Fruit fly (Drosophila melanogaster) whole organism, pupa: ENCODE results near the gene Pop5.

Source experiments
- CG10348 ChIP-seq: fragments of 200-800 bp; sonication (Bioruptor generic); IDR thresholded peaks from 2 replicates; pipeline ENCODE4 v1.3.6; 2022; ENCODE audit warnings: missing biosample characterization, missing genetic modification characterization
- CG12605 ChIP-seq: fragments of 200-800 bp; sonication (Bioruptor generic); IDR thresholded peaks from 2 replicates; pipeline ENCODE4 v1.3.6; 2022; ENCODE audit warnings: missing biosample characterization, missing genetic modification characterization
- CG13204 ChIP-seq: fragments of 200-800 bp; sonication (Bioruptor generic); optimal IDR thresholded peaks from 2 replicates; lab custom pipeline; 2018; ENCODE audit warnings: missing biosample characterization, mild to moderate bottlenecking, missing genetic modification characterization, moderate library complexity
- CG14655 ChIP-seq: fragments of 200-800 bp; sonication (Bioruptor generic); optimal IDR thresholded peaks from 3 replicates; lab custom pipeline; 2017; ENCODE audit warnings: mild to moderate bottlenecking, missing biosample characterization, missing genetic modification reagents, missing genetic modification characterization
- CG15710 ChIP-seq: fragments of 200-800 bp; sonication (Bioruptor generic); optimal IDR thresholded peaks from 2 replicates; lab custom pipeline; 2018; ENCODE audit warnings: missing biosample characterization, mild to moderate bottlenecking, missing genetic modification characterization, moderate library complexity
- CG17806 ChIP-seq: fragments of 200-800 bp; sonication (Bioruptor generic); optimal IDR thresholded peaks from 2 replicates; lab custom pipeline; 2018; ENCODE audit warnings: missing biosample characterization, mild to moderate bottlenecking, missing genetic modification characterization, moderate library complexity
- CG32121 ChIP-seq: fragments of 200-800 bp; sonication (Bioruptor generic); IDR thresholded peaks from 2 replicates; pipeline ENCODE4 v1.3.6; 2022; ENCODE audit warnings: missing biosample characterization, missing genetic modification characterization
- CG34367 ChIP-seq: fragments of 200-800 bp; sonication (Bioruptor generic); optimal IDR thresholded peaks from 2 replicates; lab custom pipeline; 2018; ENCODE audit warnings: missing biosample characterization, mild to moderate bottlenecking, missing genetic modification characterization
- CG4496 ChIP-seq: fragments of 200-800 bp; sonication (Bioruptor generic); IDR thresholded peaks from 3 replicates; pipeline ENCODE4 v1.3.6; 2022; ENCODE audit warnings: missing biosample characterization, missing genetic modification characterization
- CG8159 ChIP-seq: fragments of 200-800 bp; sonication (Bioruptor generic); optimal IDR thresholded peaks from 3 replicates; lab custom pipeline; 2018; ENCODE audit warnings: missing biosample characterization, mild to moderate bottlenecking, missing genetic modification characterization, moderate library complexity
- CG8301 ChIP-seq: fragments of 200-800 bp; sonication (Bioruptor generic); optimal IDR thresholded peaks from 2 replicates; lab custom pipeline; 2018; ENCODE audit warnings: missing biosample characterization, mild to moderate bottlenecking, missing genetic modification characterization
- CG9948 ChIP-seq: fragments of 200-800 bp; sonication (Bioruptor generic); optimal IDR thresholded peaks from 2 replicates; lab custom pipeline; 2018; ENCODE audit warnings: missing biosample characterization, mild to moderate bottlenecking, missing genetic modification characterization, moderate library complexity
- D1 ChIP-seq: fragments of 200-800 bp; sonication (Bioruptor generic); optimal IDR thresholded peaks from 2 replicates; lab custom pipeline; 2018; ENCODE audit warnings: missing biosample characterization, mild to moderate bottlenecking, missing genetic modification characterization, moderate library complexity
- EcR ChIP-seq: fragments of 200-800 bp; sonication (Bioruptor generic); optimal IDR thresholded peaks from 3 replicates; lab custom pipeline; 2019; ENCODE audit warnings: missing biosample characterization, missing genetic modification characterization, mild to moderate bottlenecking, moderate library complexity, missing genetic modification reagents
- Ets98B ChIP-seq: fragments of 200-800 bp; sonication (Bioruptor generic); IDR thresholded peaks from 2 replicates; pipeline ENCODE4 v1.3.6; 2022; ENCODE audit warnings: missing biosample characterization, missing genetic modification characterization
- Pif1A ChIP-seq: fragments of 200-800 bp; sonication (Bioruptor generic); optimal IDR thresholded peaks from 3 replicates; lab custom pipeline; 2016; ENCODE audit warnings: missing biosample characterization, missing genetic modification characterization
- Pif1B ChIP-seq: fragments of 200-800 bp; sonication (Bioruptor generic); optimal IDR thresholded peaks from 3 replicates; lab custom pipeline; 2016; ENCODE audit warnings: missing biosample characterization, missing genetic modification characterization
- Snoo ChIP-seq: fragments of 200-800 bp; sonication (Bioruptor generic); optimal IDR thresholded peaks from 3 replicates; lab custom pipeline; 2017; ENCODE audit warnings: missing biosample characterization, mild to moderate bottlenecking, missing genetic modification characterization, inconsistent platforms
- fd96Ca ChIP-seq: fragments of 200-800 bp; sonication (Bioruptor generic); IDR thresholded peaks from 3 replicates; pipeline ENCODE4 v1.3.6; 2022; ENCODE audit warnings: missing biosample characterization, missing genetic modification characterization
- gl ChIP-seq: fragments of 200-800 bp; sonication (Bioruptor generic); optimal IDR thresholded peaks from 2 replicates; lab custom pipeline; 2018; ENCODE audit warnings: missing biosample characterization, mild to moderate bottlenecking, missing genetic modification characterization
- rn ChIP-seq: fragments of 200-800 bp; sonication (Bioruptor generic); IDR thresholded peaks from 2 replicates; pipeline ENCODE4 v1.3.6; 2022; ENCODE audit warnings: missing biosample characterization, missing genetic modification characterization

Gene Pop5

DNA sequence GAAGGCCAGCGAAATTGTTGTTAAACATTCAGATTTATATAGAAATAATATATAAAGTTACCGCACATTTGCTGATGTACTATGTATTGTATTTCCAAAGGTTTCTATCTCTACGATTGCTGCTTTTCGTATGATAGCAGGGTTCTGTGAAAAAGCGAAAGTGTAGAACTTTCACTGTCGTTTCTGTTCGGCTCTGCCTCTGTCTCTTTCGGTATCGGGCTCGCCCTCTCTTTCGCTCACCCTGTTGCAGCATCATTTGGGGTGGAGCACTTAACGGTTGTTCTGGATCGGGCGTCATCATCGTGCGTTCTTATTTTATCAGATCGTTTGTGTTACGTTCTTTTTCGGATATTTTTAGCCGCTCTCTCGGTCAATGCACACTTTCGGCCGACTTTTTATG, 11.5 kb downstream of the Pop5 start:
- TF ChIP-seq D1 (no peak), EcR (GFP tag; lab: Kevin White, UChicago) (no peak), Snoo (peak; percentile 32)

DNA sequence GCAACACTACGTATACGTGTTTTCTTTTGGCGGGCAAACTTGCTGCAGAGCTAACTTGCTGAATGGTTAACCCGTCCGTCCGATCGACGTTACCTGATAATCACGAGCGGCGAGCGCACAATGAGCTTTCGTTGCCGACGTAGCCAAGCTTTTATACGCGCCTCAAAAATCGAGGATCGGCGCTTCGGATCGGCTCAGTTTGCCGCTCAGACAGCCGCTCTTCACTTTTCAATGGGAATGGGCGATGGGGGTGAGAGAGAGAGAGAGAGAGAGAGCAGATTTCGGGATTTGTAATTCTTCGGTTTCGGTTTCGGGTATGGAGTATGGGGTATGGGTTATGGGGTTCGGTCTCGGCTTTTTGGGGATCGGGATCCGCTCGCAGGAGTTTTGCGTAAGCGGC, 12.9 kb downstream of the Pop5 start, which contains the start of gene Ilp8:
TSS of gene Ilp8 (minus strand) at position 110 of the 400 bp plus-strand sequence.
- no peak for TF ChIP-seq CG17806 (tag; lab: Kevin White, UChicago)
- TF ChIP-seq CG9948 (tag; lab: Kevin White, UChicago): no peak
- TF ChIP-seq CG4496 (GFP tag; lab: Robert Waterston, UW): 0 out of 3 replicates have a peak, but pooled peaks have one; percentile 36
- TF ChIP-seq CG12605 (GFP tag; lab: Robert Waterston, UW): no peak
- no peak for TF ChIP-seq CG8159 (tag; lab: Kevin White, UChicago)
- TF ChIP-seq EcR (GFP tag; lab: Kevin White, UChicago): no peak
- peak; percentile 12; the same call in 1 of the 2 replicates for TF ChIP-seq Ets98B (GFP tag; lab: Robert Waterston, UW)
- no peak for TF ChIP-seq Pif1B

DNA sequence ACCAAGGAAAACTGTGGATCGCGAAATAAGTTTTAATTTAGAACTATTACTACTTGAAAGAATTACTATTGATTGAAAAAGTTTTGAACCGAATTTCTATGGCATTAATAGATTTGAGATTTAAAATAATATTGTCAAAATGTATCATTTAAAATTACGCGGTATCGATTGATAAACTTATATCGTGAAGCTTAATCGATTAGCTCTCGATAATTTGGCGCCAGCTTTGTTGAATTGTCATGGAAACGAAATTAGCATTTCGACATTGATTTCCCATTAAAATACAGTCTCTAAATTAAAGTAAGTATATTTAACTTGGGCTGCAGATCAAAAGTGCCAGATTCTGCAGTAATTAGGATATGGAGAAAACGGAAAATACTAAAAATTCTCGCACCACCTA, 17.5 kb downstream of the Pop5 start, which contains the start of gene CG7730:
TSS of gene CG7730 (plus strand) at position 206 of the 400 bp plus-strand sequence.
- TF ChIP-seq CG9948 (tag; lab: Kevin White, UChicago): no peak
- no peak for TF ChIP-seq CG12605 (GFP tag; lab: Robert Waterston, UW)
- no peak for TF ChIP-seq Ets98B (GFP tag; lab: Robert Waterston, UW)
- TF ChIP-seq CG10348: no peak
- TF ChIP-seq fd96Ca (GFP tag; lab: Robert Waterston, UW): no peak
- no peak for TF ChIP-seq CG8301 (tag; lab: Kevin White, UChicago)
- no peak for TF ChIP-seq CG4496 (GFP tag; lab: Robert Waterston, UW)
- no peak for TF ChIP-seq D1
- TF ChIP-seq CG17806 (tag; lab: Kevin White, UChicago): no peak
- no peak for TF ChIP-seq CG34367 (tag; lab: Kevin White, UChicago)
- no peak for TF ChIP-seq EcR (GFP tag; lab: Kevin White, UChicago)
- TF ChIP-seq Pif1A: no peak
- TF ChIP-seq CG8159 (tag; lab: Kevin White, UChicago): no peak
- TF ChIP-seq CG32121 (GFP tag; lab: Robert Waterston, UW): no peak
- TF ChIP-seq Pif1B: no peak
- no peak for TF ChIP-seq CG14655 (GFP tag; lab: Kevin White, UChicago)
- TF ChIP-seq rn (GFP tag; lab: Robert Waterston, UW): no peak
- TF ChIP-seq gl (tag; lab: Kevin White, UChicago): no peak
- no peak for TF ChIP-seq CG13204 (GFP tag; lab: Kevin White, UChicago)
- TF ChIP-seq Snoo: no peak

DNA sequence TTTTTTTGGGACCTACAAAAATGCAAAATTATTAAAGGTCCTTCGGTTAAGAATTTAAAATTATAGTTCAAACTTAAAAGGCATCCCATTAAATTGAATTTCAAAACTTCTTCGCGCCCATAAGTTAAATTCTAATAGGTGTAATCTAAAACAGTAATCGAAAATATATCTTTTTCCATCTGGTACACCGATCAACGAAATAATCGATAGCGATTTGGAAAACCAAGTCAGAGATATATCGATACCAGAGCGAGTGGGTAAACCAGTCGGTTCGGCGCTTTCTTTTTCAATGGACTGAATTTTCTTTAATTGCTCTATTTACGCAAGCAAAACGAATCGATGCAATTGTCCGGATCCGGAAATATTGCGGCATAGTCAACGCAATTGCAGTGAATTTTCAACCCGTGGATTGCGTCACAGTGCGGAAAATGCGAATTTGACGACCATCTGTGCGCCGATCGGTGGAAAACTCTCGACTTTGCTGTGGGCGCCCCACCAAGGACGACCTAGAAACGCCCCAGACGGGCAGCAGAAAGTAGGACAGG, 20.7 kb downstream of the Pop5 start, which contains the start of gene Fit2:
TSS of gene Fit2 (plus strand) at position 234 of the 545 bp plus-strand sequence.
- TF ChIP-seq CG4496 (GFP tag; lab: Robert Waterston, UW) (no peak), CG8159 (tag; lab: Kevin White, UChicago) (no peak), CG9948 (tag; lab: Kevin White, UChicago) (no peak), Snoo (no peak), CG10348 (no peak), D1 (no peak), CG32121 (GFP tag; lab: Robert Waterston, UW) (no peak), CG13204 (GFP tag; lab: Kevin White, UChicago) (no peak), CG8301 (tag; lab: Kevin White, UChicago) (no peak)
- TF ChIP-seq, all 21 proteins: peak for 0

DNA sequence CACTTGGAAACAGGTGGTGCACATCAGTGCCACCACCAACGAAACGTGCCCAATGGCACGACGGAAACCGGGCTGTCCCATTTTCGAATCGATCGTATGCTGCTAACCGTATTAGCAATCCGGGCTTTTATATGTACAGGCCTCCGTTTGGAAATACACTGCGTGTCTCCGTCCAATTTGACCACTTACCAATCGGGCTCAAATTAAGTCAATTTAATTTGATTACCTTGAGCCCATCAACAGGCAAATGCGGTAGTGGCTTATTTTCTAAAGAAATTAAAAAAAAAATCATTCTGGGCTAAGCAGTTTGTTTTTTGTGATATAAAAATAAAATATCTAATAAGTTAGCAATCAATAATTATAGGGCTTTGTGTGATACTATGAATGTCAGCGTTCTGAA, 21.2 kb downstream of the Pop5 start, which contains the start of gene a10:
TSS of gene a10 (minus strand) at position 101 of the 400 bp plus-strand sequence.
- no peak for TF ChIP-seq rn (GFP tag; lab: Robert Waterston, UW)
- no peak for TF ChIP-seq D1
- TF ChIP-seq CG8301 (tag; lab: Kevin White, UChicago): no peak
- TF ChIP-seq CG32121 (GFP tag; lab: Robert Waterston, UW): no peak
- no peak for TF ChIP-seq CG9948 (tag; lab: Kevin White, UChicago)
- TF ChIP-seq fd96Ca (GFP tag; lab: Robert Waterston, UW): no peak
- TF ChIP-seq EcR (GFP tag; lab: Kevin White, UChicago): no peak
- TF ChIP-seq CG10348: no peak
- TF ChIP-seq CG17806 (tag; lab: Kevin White, UChicago): no peak
- no peak for TF ChIP-seq Ets98B (GFP tag; lab: Robert Waterston, UW)
- no peak for TF ChIP-seq CG13204 (GFP tag; lab: Kevin White, UChicago)
- no peak for TF ChIP-seq CG34367 (tag; lab: Kevin White, UChicago)
- no peak for TF ChIP-seq CG8159 (tag; lab: Kevin White, UChicago)
- TF ChIP-seq CG15710 (tag; lab: Kevin White, UChicago): no peak
- TF ChIP-seq CG4496 (GFP tag; lab: Robert Waterston, UW): no peak
- TF ChIP-seq Pif1B: no peak
- TF ChIP-seq gl (tag; lab: Kevin White, UChicago): no peak

DNA sequence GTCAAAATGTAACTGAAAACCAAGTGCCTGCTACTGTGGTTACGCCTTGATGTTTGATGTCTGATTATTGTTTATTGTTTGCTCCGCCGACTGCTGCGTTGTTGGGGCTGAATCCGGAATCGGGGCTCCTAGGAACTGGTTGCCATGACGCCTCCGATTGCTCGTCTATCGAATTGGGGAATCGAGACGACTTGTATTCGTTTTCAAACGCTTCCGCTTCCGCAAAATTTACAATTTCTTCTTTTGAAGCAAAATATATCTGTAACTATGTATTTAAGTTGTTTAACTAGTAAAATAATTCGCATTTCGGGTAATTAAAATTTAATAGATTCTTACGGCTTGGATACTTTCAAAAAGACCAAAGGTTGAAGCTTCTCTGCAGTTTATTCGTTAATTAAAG, 22.1 kb downstream of the Pop5 start, which contains the start of gene CG6652:
TSS of gene CG6652 (minus strand) at position 101 of the 400 bp plus-strand sequence.
- no peak for TF ChIP-seq CG13204 (GFP tag; lab: Kevin White, UChicago)
- TF ChIP-seq CG10348: no peak
- TF ChIP-seq CG8159 (tag; lab: Kevin White, UChicago): no peak
- TF ChIP-seq Snoo: no peak
- TF ChIP-seq CG32121 (GFP tag; lab: Robert Waterston, UW): no peak
- TF ChIP-seq CG14655 (GFP tag; lab: Kevin White, UChicago): no peak
